Fruit fly (Drosophila melanogaster): ENCODE results near the gene CG42458.
A peak's percentile ranks its signal among the peaks of the same experiment; 100 is the strongest.

The CG42458 gene

DNA sequence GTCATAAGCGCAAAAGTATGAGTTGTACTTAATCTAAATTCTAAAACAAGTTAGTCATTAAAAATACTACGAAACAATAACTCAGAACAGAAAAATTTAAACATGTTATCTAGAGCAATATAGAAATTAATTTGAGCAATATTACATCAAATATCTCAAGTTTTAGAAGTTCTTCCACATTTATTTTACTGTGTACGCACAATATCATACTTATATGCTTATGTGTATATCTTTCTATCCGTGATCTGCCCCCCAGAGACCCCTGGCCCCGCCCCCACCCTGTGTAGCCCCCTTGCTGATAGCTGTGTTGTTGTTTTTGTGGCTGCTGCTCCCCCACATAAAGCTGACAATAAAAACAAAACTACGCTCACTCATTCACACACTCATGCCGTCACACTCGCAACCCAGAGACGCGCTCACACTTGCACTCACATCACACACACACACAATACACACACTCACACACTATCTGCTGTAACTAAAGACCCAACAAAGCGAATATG is 9.7 kb downstream of the CG42458 start (continued):
- TF ChIP-seq vvl (GFP tag; IDR thresholded peaks at IDR 0.05) (peak; percentile 37; the same call in 1 of the 2 replicates), CG11560 (tag; IDR thresholded peaks at IDR 0.05) (no peak), CG6765 (GFP tag; optimal IDR thresholded peaks at IDR 0.05) (no peak), CG12104 (GFP tag; optimal IDR thresholded peaks at IDR 0.05) (no peak), bsh (GFP tag; optimal IDR thresholded peaks at IDR 0.05) (peak; percentile 29 to 51), Hr51 (GFP tag; optimal IDR thresholded peaks at IDR 0.05) (peak in 1 of 2 experiments; percentile 29), rib (GFP tag; IDR thresholded peaks at IDR 0.05) (peak; percentile 76), HLH3B (GFP tag; IDR thresholded peaks at IDR 0.05) (peak; percentile 33; the same call in 1 of the 2 replicates), chinmo (GFP tag; IDR thresholded peaks at IDR 0.05; ENCODE audit: partially characterized antibody) (peak; percentile 85; the same call in 2 of the 4 replicates), Fer1 (GFP tag; optimal IDR thresholded peaks at IDR 0.05) (no peak), corto (GFP tag; optimal IDR thresholded peaks at IDR 0.05) (no peak), CG14710 (tag; optimal IDR thresholded peaks at IDR 0.05) (peak; percentile 19), CG18262 (tag; optimal IDR thresholded peaks at IDR 0.05) (peak; percentile 56), Dbx (GFP tag; IDR thresholded peaks at IDR 0.05) (0 out of 3 replicates have a peak, but pooled peaks have one; percentile 39), lola (GFP tag; optimal IDR thresholded peaks at IDR 0.05) (peak in 1 of 3 experiments; percentile 25), twi (tag; optimal IDR thresholded peaks at IDR 0.05) (no peak), CG32532 (GFP tag; IDR thresholded peaks at IDR 0.05) (peak; percentile 61; the same call in 1 of the 2 replicates), Atf6 (GFP tag; IDR thresholded peaks at IDR 0.05) (peak; percentile 48; the same call in 1 of the 2 replicates), CG17359 (tag; optimal IDR thresholded peaks at IDR 0.05) (peak; percentile 10), hkb (optimal IDR thresholded peaks at IDR 0.05) (no peak), hkb (GFP tag; IDR thresholded peaks at IDR 0.05) (no peak), ATbp (GFP tag; optimal IDR thresholded peaks at IDR 0.05) (no peak), CG31224 (GFP tag; IDR thresholded peaks at IDR 0.05) (0 out of 2 replicates have a peak, but pooled peaks have one; percentile 15), CG10267 (tag; optimal IDR thresholded peaks at IDR 0.05) (peak; percentile 2), ttk (GFP tag; IDR thresholded peaks at IDR 0.05) (peak; percentile 49), tna (GFP tag; IDR thresholded peaks at IDR 0.05; ENCODE audit: partially characterized antibody) (no peak), grau (tag; optimal IDR thresholded peaks at IDR 0.05) (peak; percentile 42), CG1024 (GFP tag; IDR thresholded peaks at IDR 0.05) (0 out of 2 replicates have a peak, but pooled peaks have one; percentile 3), slbo (GFP tag; IDR thresholded peaks at IDR 0.05) (peak; percentile 35; the same call in 1 of the 2 replicates), CG31388 (GFP tag; optimal IDR thresholded peaks at IDR 0.05) (no peak), CG10366 (GFP tag; IDR thresholded peaks at IDR 0.05) (peak; percentile 24; the same call in 1 of the 2 replicates), prd (optimal IDR thresholded peaks at IDR 0.05) (no peak), prd (GFP tag; IDR thresholded peaks at IDR 0.05) (peak; percentile 14; the same call in 1 of the 3 replicates), CG32772 (GFP tag; IDR thresholded peaks at IDR 0.05) (peak; percentile 34; the same call in 1 of the 2 replicates), CG11247 (GFP tag; IDR thresholded peaks at IDR 0.05) (no peak; the same call in 1 of the 2 replicates), Oli (tag; optimal IDR thresholded peaks at IDR 0.05) (peak; percentile 1), E2f1 (GFP tag; IDR thresholded peaks at IDR 0.05) (no peak), her (GFP tag; optimal IDR thresholded peaks at IDR 0.05) (no peak), unpg (GFP tag; optimal IDR thresholded peaks at IDR 0.05) (peak; percentile 42), chm (GFP tag; IDR thresholded peaks at IDR 0.05) (no peak), CG3281 (GFP tag; optimal IDR thresholded peaks at IDR 0.05) (peak; percentile 34), z (GFP tag; IDR thresholded peaks at IDR 0.05) (peak; percentile 95), CG34224 (GFP tag; IDR thresholded peaks at IDR 0.05; ENCODE audit: partially characterized antibody) (0 out of 3 replicates have a peak, but pooled peaks have one; percentile 15), CG6791 (GFP tag; IDR thresholded peaks at IDR 0.05; ENCODE audit: partially characterized antibody) (peak; percentile 10; the same call in 1 of the 3 replicates), al (GFP tag; IDR thresholded peaks at IDR 0.05) (0 out of 2 replicates have a peak, but pooled peaks have one; percentile 5), Hr78 (GFP tag; optimal IDR thresholded peaks at IDR 0.05) (no peak), hbn (GFP tag; IDR thresholded peaks at IDR 0.05; ENCODE audit: partially characterized antibody) (no peak), CG1529 (GFP tag; optimal IDR thresholded peaks at IDR 0.05) (no peak), Lim3 (GFP tag; IDR thresholded peaks at IDR 0.05) (no peak)
